Worm (Caenorhabditis elegans) whole organism, L4 larva: ENCODE measurements around the gene asp-4.
A peak's percentile ranks its signal among the peaks of the same experiment; 100 is the strongest.
"Not testable (repeated sequence)": the region's sequence is repeated elsewhere in the genome, so short reads cannot be mapped to it uniquely, and the experiment has no call there.

Experiments used
- T20F7.1 ChIP-seq: fragments of 200-800 bp; sonication (Bioruptor generic); optimal IDR thresholded peaks from 2 replicates; lab custom pipeline; 2018; ENCODE audit warnings: mild to moderate bottlenecking, missing genetic modification characterization, missing compliant biosample characterization
- Y48G9A.11 ChIP-seq: fragments of 200-800 bp; sonication (Bioruptor generic); IDR thresholded peaks from 2 replicates; pipeline ENCODE4 v1.3.6; 2022; ENCODE audit warnings: missing genetic modification reagents, missing genetic modification characterization, missing compliant biosample characterization
- Y5F2A.4 ChIP-seq: fragments of 200-800 bp; sonication (Bioruptor generic); optimal IDR thresholded peaks from 2 replicates; lab custom pipeline; 2018; ENCODE audit warnings: mild to moderate bottlenecking, missing genetic modification characterization, missing compliant biosample characterization
- ama-1 ChIP-seq: fragments of 150-350 bp; optimal IDR thresholded peaks from 2 replicates; lab custom pipeline; 2014; ENCODE audit warnings: inconsistent platforms, mixed read lengths
- arid-1 ChIP-seq: fragments of 200-800 bp; sonication (Bioruptor generic); conservative IDR thresholded peaks from 2 replicates; pipeline ENCODE4 v1.3.6; 2022; ENCODE audit warnings: missing genetic modification reagents, missing genetic modification characterization, missing compliant biosample characterization
- attf-4 ChIP-seq: sonication (generic microtip); optimal IDR thresholded peaks from 3 replicates; lab custom pipeline; 2017; ENCODE audit warnings: missing biosample characterization, missing genetic modification characterization
- ceh-44 ChIP-seq: fragments of 200-800 bp; sonication (Bioruptor generic); IDR thresholded peaks from 2 replicates; pipeline ENCODE4 v1.3.6; 2022; ENCODE audit warnings: missing genetic modification reagents, missing genetic modification characterization, missing compliant biosample characterization
- cey-2 ChIP-seq: sonication (generic microtip); optimal IDR thresholded peaks from 3 replicates; lab custom pipeline; 2017; ENCODE audit warnings: missing genetic modification characterization, mild to moderate bottlenecking, missing compliant biosample characterization, antibody characterized with exemption, borderline replicate concordance; ENCODE audit not compliant: insufficient read depth
- dmd-6 ChIP-seq: fragments of 200-800 bp; sonication (Bioruptor generic); IDR thresholded peaks from 2 replicates; pipeline ENCODE4 v1.3.6; 2022; ENCODE audit warnings: missing genetic modification reagents, missing genetic modification characterization, missing compliant biosample characterization
- dve-1 ChIP-seq: sonication (generic microtip); optimal IDR thresholded peaks from 2 replicates; lab custom pipeline; 2017; ENCODE audit warnings: antibody characterized with exemption, mild to moderate bottlenecking, missing genetic modification characterization, missing compliant biosample characterization; ENCODE audit not compliant: insufficient read depth
- egl-43 ChIP-seq: fragments of 200-800 bp; sonication (Bioruptor generic); IDR thresholded peaks from 2 replicates; pipeline ENCODE4 v1.3.6; 2022; ENCODE audit warnings: missing genetic modification reagents, missing genetic modification characterization, missing compliant biosample characterization
- gei-8 ChIP-seq: fragments of 200-800 bp; sonication (Bioruptor generic); optimal IDR thresholded peaks from 2 replicates; lab custom pipeline; 2018; ENCODE audit warnings: mild to moderate bottlenecking, missing genetic modification characterization, missing compliant biosample characterization
- hif-1 ChIP-seq, 2 experiments: sonication (generic microtip); optimal IDR thresholded peaks; 2 replicates each; lab custom pipeline; 2016 to 2017; ENCODE audit warnings: missing compliant biosample characterization in 2 of 2, missing genetic modification characterization in 2 of 2, missing genetic modification reagents in 2 of 2, missing genotype in 2 of 2, mild to moderate bottlenecking in 1 of 2
- hlh-11 ChIP-seq: fragments of 200-800 bp; sonication (Bioruptor generic); optimal IDR thresholded peaks from 2 replicates; lab custom pipeline; 2018; ENCODE audit warnings: mild to moderate bottlenecking, missing genetic modification characterization, missing compliant biosample characterization
- hlh-30 ChIP-seq: sonication (generic microtip); optimal IDR thresholded peaks from 2 replicates; lab custom pipeline; 2017; ENCODE audit warnings: antibody characterized with exemption, mild to moderate bottlenecking, missing genetic modification characterization, missing compliant biosample characterization; ENCODE audit not compliant: insufficient read depth
- lim-7 ChIP-seq: fragments of 200-800 bp; sonication (Bioruptor generic); IDR thresholded peaks from 2 replicates; pipeline ENCODE4 v1.3.6; 2022; ENCODE audit warnings: missing genetic modification characterization, missing compliant biosample characterization
- lin-1 ChIP-seq: fragments of 200-800 bp; sonication (Bioruptor generic); IDR thresholded peaks from 2 replicates; pipeline ENCODE4 v1.3.6; 2022; ENCODE audit warnings: missing genetic modification reagents, missing genetic modification characterization, missing compliant biosample characterization
- lin-15B ChIP-seq: fragments of 150-350 bp; sonication (generic microtip); optimal IDR thresholded peaks from 3 replicates; lab custom pipeline; 2014; ENCODE audit warnings: missing biosample characterization, missing genetic modification characterization
- lin-38 ChIP-seq: fragments of 200-800 bp; sonication (Bioruptor generic); IDR thresholded peaks from 2 replicates; pipeline ENCODE4 v1.3.6; 2022; ENCODE audit warnings: missing genetic modification reagents, missing genetic modification characterization, missing compliant biosample characterization
- lsy-2 ChIP-seq, 2 experiments: fragments of 150-350 bp in 1 of 2; sonication (generic microtip) in 1 of 2; optimal IDR thresholded peaks; 2 replicates each; lab custom pipeline; 2014 to 2017; ENCODE audit warnings: missing biosample characterization in 2 of 2, missing genetic modification characterization in 2 of 2
- madf-5 ChIP-seq, 2 experiments: fragments of 200-800 bp; sonication (Bioruptor generic); IDR thresholded peaks; 2 replicates each; pipeline ENCODE4 v1.3.6; 2022; ENCODE audit warnings: missing compliant biosample characterization in 2 of 2, missing genetic modification characterization in 2 of 2
- mdt-29 ChIP-seq: fragments of 200-800 bp; sonication (Bioruptor generic); IDR thresholded peaks from 2 replicates; pipeline ENCODE4 v1.3.6; 2022; ENCODE audit warnings: missing genetic modification reagents, missing genetic modification characterization, missing compliant biosample characterization
- mep-1 ChIP-seq: fragments of 150-350 bp; sonication (generic microtip); optimal IDR thresholded peaks from 3 replicates; lab custom pipeline; 2014; ENCODE audit warnings: missing biosample characterization, missing genetic modification characterization
- mes-2 ChIP-seq: sonication (generic microtip); optimal IDR thresholded peaks from 2 replicates; lab custom pipeline; 2016; ENCODE audit warnings: missing genotype, mild to moderate bottlenecking, missing genetic modification characterization, missing compliant biosample characterization; ENCODE audit not compliant: poor library complexity, severe bottlenecking
- mxl-2 ChIP-seq: fragments of 200-800 bp; sonication (Bioruptor generic); conservative IDR thresholded peaks from 2 replicates; pipeline ENCODE4 v1.3.6; 2022; ENCODE audit warnings: missing genetic modification reagents, missing genetic modification characterization, missing compliant biosample characterization
- nhr-102 ChIP-seq: sonication (generic microtip); optimal IDR thresholded peaks from 2 replicates; lab custom pipeline; 2016; ENCODE audit warnings: mild to moderate bottlenecking, missing genetic modification characterization, moderate library complexity, missing compliant biosample characterization
- nhr-41 ChIP-seq: fragments of 200-800 bp; sonication (Bioruptor generic); IDR thresholded peaks from 2 replicates; pipeline ENCODE4 v1.3.6; 2022; ENCODE audit warnings: missing genetic modification reagents, missing genetic modification characterization, missing compliant biosample characterization
- nhr-42 ChIP-seq: fragments of 200-800 bp; sonication (Bioruptor generic); IDR thresholded peaks from 2 replicates; pipeline ENCODE4 v1.3.6; 2022; ENCODE audit warnings: missing genetic modification characterization, missing compliant biosample characterization
- nhr-48 ChIP-seq: sonication (generic microtip); optimal IDR thresholded peaks from 2 replicates; lab custom pipeline; 2016; ENCODE audit warnings: mild to moderate bottlenecking, missing genetic modification characterization, missing compliant biosample characterization
- nhr-6 ChIP-seq: fragments of 150-350 bp; optimal IDR thresholded peaks from 2 replicates; lab custom pipeline; 2014; ENCODE audit warnings: missing biosample characterization, missing genetic modification characterization
- pha-4 ChIP-seq, 2 experiments: fragments of 150-350 bp in 1 of 2; fragments of 200-800 bp in 1 of 2; sonication (Bioruptor generic) in 1 of 2; IDR thresholded peaks in 1 of 2; optimal IDR thresholded peaks in 1 of 2; 2 replicates each; pipeline versions ENCODE4 v1.3.6 to Lab custom; 2014 to 2022; ENCODE audit warnings: missing genetic modification characterization in 2 of 2, missing genetic modification reagents in 2 of 2, missing biosample characterization in 1 of 2, missing compliant biosample characterization in 1 of 2
- pqm-1 ChIP-seq: sonication (generic microtip); optimal IDR thresholded peaks from 2 replicates; lab custom pipeline; 2017; ENCODE audit warnings: missing biosample characterization, missing genetic modification characterization
- rbr-2 ChIP-seq: sonication (generic microtip); optimal IDR thresholded peaks from 2 replicates; lab custom pipeline; 2016; ENCODE audit warnings: missing genotype, missing genetic modification characterization, missing compliant biosample characterization
- saeg-2 ChIP-seq: fragments of 200-800 bp; sonication (Bioruptor generic); IDR thresholded peaks from 2 replicates; pipeline ENCODE4 v1.3.6; 2022; ENCODE audit warnings: missing genetic modification reagents, missing genetic modification characterization, missing compliant biosample characterization
- sdz-12 ChIP-seq: fragments of 200-800 bp; sonication (Bioruptor generic); optimal IDR thresholded peaks from 2 replicates; lab custom pipeline; 2018; ENCODE audit warnings: mild to moderate bottlenecking, missing genetic modification characterization, missing compliant biosample characterization
- set-16 ChIP-seq: fragments of 200-800 bp; sonication (Bioruptor generic); IDR thresholded peaks from 2 replicates; pipeline ENCODE4 v1.3.6; 2022; ENCODE audit warnings: missing genetic modification reagents, missing genetic modification characterization, missing compliant biosample characterization
- skn-1 ChIP-seq: fragments of 150-350 bp; optimal IDR thresholded peaks from 2 replicates; lab custom pipeline; 2014; ENCODE audit warnings: missing biosample characterization, missing genetic modification characterization
- snpc-1.2 ChIP-seq: fragments of 200-800 bp; sonication (Bioruptor generic); IDR thresholded peaks from 2 replicates; pipeline ENCODE4 v1.3.6; 2022; ENCODE audit warnings: missing genetic modification reagents, missing genetic modification characterization, missing compliant biosample characterization
- spr-1 ChIP-seq: sonication (generic microtip); optimal IDR thresholded peaks from 2 replicates; lab custom pipeline; 2016; ENCODE audit warnings: mild to moderate bottlenecking, missing genetic modification characterization, missing compliant biosample characterization
- tra-1 ChIP-seq: fragments of 200-800 bp; sonication (Bioruptor generic); IDR thresholded peaks from 2 replicates; pipeline ENCODE4 v1.3.6; 2022; ENCODE audit warnings: missing genetic modification reagents, missing genetic modification characterization, missing compliant biosample characterization
- unc-130 ChIP-seq: sonication (generic microtip); optimal IDR thresholded peaks from 2 replicates; lab custom pipeline; 2016; ENCODE audit warnings: missing genetic modification reagents, missing genetic modification characterization, missing compliant biosample characterization
- vab-7 ChIP-seq: fragments of 200-800 bp; sonication (Bioruptor generic); IDR thresholded peaks from 2 replicates; pipeline ENCODE4 v1.3.6; 2022; ENCODE audit warnings: missing genetic modification reagents, missing genetic modification characterization, missing compliant biosample characterization
- zfp-3 ChIP-seq: fragments of 200-800 bp; sonication (Bioruptor generic); conservative IDR thresholded peaks from 2 replicates; pipeline ENCODE4 v1.3.6; 2022; ENCODE audit warnings: missing genetic modification reagents, missing genetic modification characterization, missing compliant biosample characterization
- ztf-7 ChIP-seq: fragments of 150-350 bp; optimal IDR thresholded peaks from 2 replicates; lab custom pipeline; 2014; ENCODE audit warnings: missing biosample characterization, missing genetic modification characterization

asp-4 gene

DNA sequence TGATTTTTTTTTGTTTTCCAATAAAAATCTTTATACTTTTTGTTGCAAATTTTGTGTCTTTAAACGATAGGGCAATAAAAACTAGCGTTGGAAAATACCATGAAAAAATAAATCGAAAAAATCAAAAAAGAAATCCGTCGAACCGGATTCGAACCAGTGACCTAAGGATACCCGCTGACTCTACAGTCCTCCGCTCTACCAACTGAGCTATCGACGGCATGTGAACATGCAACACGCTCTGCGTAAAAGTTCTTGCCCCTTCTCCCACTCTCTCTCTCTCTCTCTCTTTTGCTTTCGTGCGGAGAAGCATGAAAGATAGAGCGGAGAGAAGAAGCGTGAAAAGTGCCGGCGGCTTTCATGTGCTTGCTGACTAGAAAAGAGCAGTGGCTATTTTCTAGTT is 43.3 kb upstream of the asp-4 start (continued):
- peak; percentile 93 for TF ChIP-seq vab-7
- peak; percentile 83 for TF ChIP-seq mdt-29
- TF ChIP-seq lin-38 (GFP tag; lab: Robert Waterston, UW): no peak
- 0 out of 2 replicates have a peak, but pooled peaks have one; percentile 71 for TF ChIP-seq nhr-42 (GFP tag; lab: Robert Waterston, UW)
- no peak for TF ChIP-seq set-16 (GFP tag; lab: Robert Waterston, UW)
- peak; percentile 54 to 81; a peak in 2 of 4 replicates for TF ChIP-seq madf-5 (GFP tag; IDR thresholded peaks at IDR 0.05; lab: Robert Waterston, UW)
- TF ChIP-seq egl-43 (GFP tag; lab: Robert Waterston, UW): peak; percentile 95
- no peak for TF ChIP-seq nhr-6
- peak; percentile 76; the same call in 1 of the 2 replicates for TF ChIP-seq nhr-41 (GFP tag; lab: Robert Waterston, UW)
- TF ChIP-seq rbr-2 (tag; lab: Kevin White, UChicago): peak; percentile 64
- peak; percentile 75 for TF ChIP-seq Y48G9A.11 (GFP tag; lab: Robert Waterston, UW)
- TF ChIP-seq mxl-2 (GFP tag; lab: Robert Waterston, UW): peak; percentile 79; the same call in 1 of the 2 replicates
- no peak for TF ChIP-seq lsy-2 (tag; optimal IDR thresholded peaks at IDR 0.05; lab: Kevin White, UChicago)
- TF ChIP-seq saeg-2: peak; percentile 77
- TF ChIP-seq attf-4 (tag; lab: Kevin White, UChicago): no peak
- TF ChIP-seq zfp-3: peak; percentile 65; the same call in 1 of the 2 replicates
- peak; percentile 76 for TF ChIP-seq ztf-7 (tag; lab: Kevin White, UChicago)
- TF ChIP-seq gei-8: peak; percentile 62
- TF ChIP-seq Y5F2A.4 (GFP tag; lab: Kevin White, UChicago): no peak
- TF ChIP-seq pha-4 (GFP tag; IDR thresholded peaks at IDR 0.05; lab: Robert Waterston, UW): peak; percentile 89
- TF ChIP-seq pha-4 (tag; optimal IDR thresholded peaks at IDR 0.05; lab: Kevin White, UChicago): no peak
- TF ChIP-seq lin-15B (tag; lab: Kevin White, UChicago): no peak
- peak; percentile 93 for TF ChIP-seq arid-1 (GFP tag; lab: Robert Waterston, UW)
- peak; percentile 44; the same call in 1 of the 2 replicates for TF ChIP-seq ceh-44 (GFP tag; lab: Robert Waterston, UW)
- TF ChIP-seq cey-2 (tag; lab: Kevin White, UChicago): no peak

DNA sequence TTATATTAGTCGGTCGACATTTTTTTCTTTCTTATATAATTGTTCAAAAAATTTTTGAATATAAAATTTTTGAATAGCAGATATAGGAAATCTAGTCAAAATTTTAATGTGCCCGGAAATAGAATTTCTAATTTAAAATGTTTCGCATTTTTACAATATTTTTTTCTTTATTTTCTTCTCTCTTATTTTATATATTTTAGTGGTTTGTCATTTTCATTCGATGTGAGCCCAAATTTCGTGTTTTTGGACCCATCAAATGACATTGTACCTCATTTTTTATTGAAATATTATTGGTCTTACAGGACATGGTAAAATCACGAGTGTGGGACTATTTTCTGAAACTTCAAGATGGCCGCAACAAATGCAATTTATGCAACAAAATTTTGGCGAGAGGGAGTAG is 40.9 kb upstream of the asp-4 start, which contains the start of gene K09A11.1:
TSS of gene K09A11.1 (plus strand) at position 301 of the 400 bp plus-strand sequence.
- TF ChIP-seq hlh-30: no peak
- TF ChIP-seq T20F7.1 (GFP tag; lab: Kevin White, UChicago): no peak
- no peak for TF ChIP-seq Y48G9A.11 (GFP tag; lab: Robert Waterston, UW)
- no peak for TF ChIP-seq unc-130 (GFP tag; lab: Kevin White, UChicago)
- no peak for TF ChIP-seq hif-1 (tag; optimal IDR thresholded peaks at IDR 0.05; lab: Kevin White, UChicago)
- no peak for TF ChIP-seq ama-1 (lab: Kevin White, UChicago)
- TF ChIP-seq spr-1: no peak
- TF ChIP-seq skn-1 (tag; lab: Kevin White, UChicago): no peak
- no peak for TF ChIP-seq nhr-102 (tag; lab: Kevin White, UChicago)
- TF ChIP-seq tra-1 (GFP tag; lab: Robert Waterston, UW): no peak
- TF ChIP-seq sdz-12 (GFP tag; lab: Kevin White, UChicago): no peak
- TF ChIP-seq, all 104 proteins: peak for 0

DNA sequence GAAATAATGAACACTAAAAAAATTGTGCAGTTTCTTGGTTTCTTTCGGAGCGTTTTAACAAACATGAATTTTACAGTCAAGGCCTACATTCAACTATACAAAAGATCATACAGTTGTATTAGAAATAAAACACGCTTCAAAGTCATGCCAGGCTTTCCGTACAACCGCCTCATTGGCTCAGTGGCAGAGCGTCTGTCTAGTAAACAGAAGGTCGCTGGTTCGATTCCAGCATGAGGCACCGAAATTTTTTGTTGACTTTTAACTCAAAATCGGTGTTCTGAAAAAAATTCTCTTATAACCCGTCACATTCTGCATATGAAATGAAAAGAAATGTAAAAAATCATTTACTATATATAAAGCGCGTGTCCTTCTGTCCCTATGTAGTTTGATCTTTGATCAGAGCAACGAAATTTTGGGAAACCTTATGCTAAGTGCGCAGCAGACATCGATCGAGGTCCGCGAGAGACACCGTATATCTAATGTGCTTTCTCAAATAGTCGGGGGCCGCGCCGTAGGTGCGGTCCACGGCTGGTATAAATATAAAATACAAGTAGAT is 39.9 kb upstream of the asp-4 start:
- TF ChIP-seq snpc-1.2 (GFP tag; lab: Robert Waterston, UW): peak; percentile 64; the same call in 1 of the 2 replicates
- peak; percentile 55; the same call in 1 of the 2 replicates for TF ChIP-seq vab-7
- peak; percentile 57; the same call in 1 of the 2 replicates for TF ChIP-seq pha-4 (GFP tag; IDR thresholded peaks at IDR 0.05; lab: Robert Waterston, UW)
- not testable (repeated sequence) for TF ChIP-seq pha-4 (tag; optimal IDR thresholded peaks at IDR 0.05; lab: Kevin White, UChicago)
- peak; percentile 49 for TF ChIP-seq mes-2 (tag; lab: Kevin White, UChicago)
- peak; percentile 4 for TF ChIP-seq pqm-1
- TF ChIP-seq lin-1 (GFP tag; lab: Robert Waterston, UW): 0 out of 2 replicates have a peak, but pooled peaks have one; percentile 15
- peak; percentile 61; the same call in 1 of the 2 replicates for TF ChIP-seq tra-1 (GFP tag; lab: Robert Waterston, UW)
- TF ChIP-seq mep-1: peak; percentile 6
- peak; percentile 13 for TF ChIP-seq hlh-11 (tag; lab: Kevin White, UChicago)
- TF ChIP-seq nhr-48 (tag; lab: Kevin White, UChicago): peak; percentile 27
- peak; percentile 70 for TF ChIP-seq lim-7
- TF ChIP-seq lin-38 (GFP tag; lab: Robert Waterston, UW): peak; percentile 62
- peak; percentile 59 for TF ChIP-seq dve-1
- peak; percentile 46 for TF ChIP-seq dmd-6 (GFP tag; lab: Robert Waterston, UW)
- TF ChIP-seq arid-1 (GFP tag; lab: Robert Waterston, UW): 0 out of 2 replicates have a peak, but pooled peaks have one; percentile 33
